Fruit fly (Drosophila melanogaster) whole organism, adult: ENCODE results near the gene CG32485.
A peak's percentile ranks its signal among the peaks of the same experiment; 100 is the strongest.

Source experiments
- CG11617 ChIP-seq: fragments of 200-800 bp; sonication (Bioruptor generic); optimal IDR thresholded peaks from 2 replicates; lab custom pipeline; 2017; ENCODE audit warnings: mild to moderate bottlenecking, missing biosample characterization, missing genetic modification reagents, missing genetic modification characterization
- CG12768 ChIP-seq: fragments of 200-800 bp; sonication (Bioruptor generic); optimal IDR thresholded peaks from 2 replicates; lab custom pipeline; 2017; ENCODE audit warnings: missing biosample characterization, missing genetic modification characterization, mild to moderate bottlenecking, moderate library complexity, missing genetic modification reagents
- CG14711 ChIP-seq: fragments of 200-800 bp; sonication (Bioruptor generic); optimal IDR thresholded peaks from 2 replicates; lab custom pipeline; 2018; ENCODE audit warnings: missing biosample characterization, mild to moderate bottlenecking, missing genetic modification characterization, moderate library complexity
- CG1620 ChIP-seq: fragments of 200-800 bp; sonication (Bioruptor generic); optimal IDR thresholded peaks from 2 replicates; lab custom pipeline; 2016; ENCODE audit warnings: missing biosample characterization, missing genetic modification characterization
- CG33017 ChIP-seq: fragments of 200-800 bp; sonication (Bioruptor generic); optimal IDR thresholded peaks from 2 replicates; lab custom pipeline; 2018; ENCODE audit warnings: missing biosample characterization, mild to moderate bottlenecking, missing genetic modification characterization, moderate library complexity
- CG5204 ChIP-seq: fragments of 200-800 bp; sonication (Bioruptor generic); optimal IDR thresholded peaks from 2 replicates; lab custom pipeline; 2016; ENCODE audit warnings: missing biosample characterization, missing genetic modification characterization
- CG7045 ChIP-seq: fragments of 200-800 bp; sonication (Bioruptor generic); optimal IDR thresholded peaks from 2 replicates; lab custom pipeline; 2017; ENCODE audit warnings: missing biosample characterization, mild to moderate bottlenecking, missing genetic modification characterization
- CG7101 ChIP-seq: fragments of 200-800 bp; sonication (Bioruptor generic); optimal IDR thresholded peaks from 2 replicates; lab custom pipeline; 2018; ENCODE audit warnings: missing biosample characterization, mild to moderate bottlenecking, missing genetic modification characterization, moderate library complexity
- Clk ChIP-seq: fragments of 200-800 bp; sonication (Bioruptor generic); optimal IDR thresholded peaks from 2 replicates; lab custom pipeline; 2017; ENCODE audit warnings: missing biosample characterization, missing genetic modification characterization
- Crg-1 ChIP-seq: fragments of 200-800 bp; sonication (Bioruptor generic); optimal IDR thresholded peaks from 2 replicates; lab custom pipeline; 2016; ENCODE audit warnings: missing biosample characterization, missing genetic modification characterization
- Hr96 ChIP-seq: fragments of 200-800 bp; sonication (Bioruptor generic); optimal IDR thresholded peaks from 2 replicates; lab custom pipeline; 2016; ENCODE audit warnings: missing biosample characterization, missing genetic modification characterization
- Mnt ChIP-seq: fragments of 200-800 bp; sonication (Bioruptor generic); optimal IDR thresholded peaks from 2 replicates; lab custom pipeline; 2016; ENCODE audit warnings: missing biosample characterization, mild to moderate bottlenecking, missing genetic modification characterization
- bab1 ChIP-seq: fragments of 200-800 bp; sonication (Bioruptor generic); optimal IDR thresholded peaks from 3 replicates; lab custom pipeline; 2019; ENCODE audit warnings: missing biosample characterization, mild to moderate bottlenecking, missing genetic modification characterization, moderate library complexity
- cic ChIP-seq: fragments of 200-800 bp; sonication (Bioruptor generic); optimal IDR thresholded peaks from 2 replicates; lab custom pipeline; 2017; ENCODE audit warnings: missing biosample characterization, mild to moderate bottlenecking, missing genetic modification characterization, moderate library complexity
- cnc ChIP-seq, 2 experiments: fragments of >200 bp; optimal IDR thresholded peaks; 2 replicates each; lab custom pipeline; 2017
- kay ChIP-seq: fragments of 200-800 bp; sonication (Bioruptor generic); peaks from one replicate; lab custom pipeline; 2016; ENCODE audit warnings: missing biosample characterization, missing genetic modification characterization, borderline replicate concordance
- ovo ChIP-seq: fragments of 200-800 bp; sonication (Bioruptor generic); optimal IDR thresholded peaks from 2 replicates; lab custom pipeline; 2016; ENCODE audit warnings: missing biosample characterization, missing genetic modification characterization
- pad ChIP-seq: fragments of 200-800 bp; sonication (Bioruptor generic); optimal IDR thresholded peaks from 3 replicates; lab custom pipeline; 2017; ENCODE audit warnings: missing biosample characterization, missing genetic modification characterization, mild to moderate bottlenecking, moderate library complexity, missing genetic modification reagents
- tj ChIP-seq: fragments of 200-800 bp; sonication (Bioruptor generic); optimal IDR thresholded peaks from 3 replicates; lab custom pipeline; 2017; ENCODE audit warnings: missing biosample characterization, mild to moderate bottlenecking, missing genetic modification characterization, moderate library complexity
- toe ChIP-seq: fragments of 200-800 bp; sonication (Bioruptor generic); optimal IDR thresholded peaks from 2 replicates; lab custom pipeline; 2016; ENCODE audit warnings: missing biosample characterization, missing genetic modification characterization

The CG32485 gene

dm6 chr3L:3050185-3050584 lies at the start of gene CG32485:
TSS of gene CG32485 (plus strand) at chr3L:3050323.
- peak; percentile 86 for TF ChIP-seq tj (GFP tag; lab: Kevin White, UChicago)
- TF ChIP-seq CG33017 (tag; lab: Kevin White, UChicago): no peak
- no peak for TF ChIP-seq CG1620 (GFP tag; lab: Kevin White, UChicago)
- TF ChIP-seq ovo (GFP tag; lab: Kevin White, UChicago): peak; percentile 61
- TF ChIP-seq cic (GFP tag; lab: Kevin White, UChicago): peak; percentile 12
- TF ChIP-seq CG11617 (GFP tag; lab: Kevin White, UChicago): peak; percentile 35
- no peak for TF ChIP-seq Mnt (GFP tag; lab: Kevin White, UChicago)

- TF ChIP-seq pad (GFP tag; lab: Kevin White, UChicago): no peak
- no peak for TF ChIP-seq Clk
- no peak for TF ChIP-seq CG7045
- no peak for TF ChIP-seq CG1620 (GFP tag; lab: Kevin White, UChicago)
- no peak for TF ChIP-seq CG5204 (GFP tag; lab: Kevin White, UChicago)
- TF ChIP-seq ovo (GFP tag; lab: Kevin White, UChicago): no peak
- no peak for TF ChIP-seq CG11617 (GFP tag; lab: Kevin White, UChicago)
- no peak for TF ChIP-seq kay (GFP tag; lab: Kevin White, UChicago)
- TF ChIP-seq cnc (optimal IDR thresholded peaks at IDR 0.05; lab: Kevin White, UChicago): no peak
- TF ChIP-seq Mnt (GFP tag; lab: Kevin White, UChicago): no peak
- TF ChIP-seq cic (GFP tag; lab: Kevin White, UChicago): no peak
- no peak for TF ChIP-seq Crg-1 (GFP tag; lab: Kevin White, UChicago)
- TF ChIP-seq bab1 (GFP tag; lab: Kevin White, UChicago): no peak
- no peak for TF ChIP-seq CG12768
- no peak for TF ChIP-seq CG14711 (tag; lab: Kevin White, UChicago)
- TF ChIP-seq toe (GFP tag; lab: Kevin White, UChicago): no peak
- TF ChIP-seq CG7101 (tag; lab: Kevin White, UChicago): no peak
- no peak for TF ChIP-seq CG33017 (tag; lab: Kevin White, UChicago)
- TF ChIP-seq tj (GFP tag; lab: Kevin White, UChicago): no peak
Measured at dm6 chr3L:3001445-3001844, 48.7 kb upstream of the CG32485 start, which contains the start of gene FMRFaR. TSS of gene FMRFaR (plus strand) at chr3L:3001716.

- TF ChIP-seq cnc (optimal IDR thresholded peaks at IDR 0.05; lab: Kevin White, UChicago): no peak
- no peak for TF ChIP-seq CG14711 (tag; lab: Kevin White, UChicago)
- TF ChIP-seq Crg-1 (GFP tag; lab: Kevin White, UChicago): no peak
- no peak for TF ChIP-seq CG5204 (GFP tag; lab: Kevin White, UChicago)
- TF ChIP-seq toe (GFP tag; lab: Kevin White, UChicago): no peak
- no peak for TF ChIP-seq cic (GFP tag; lab: Kevin White, UChicago)
Measured at dm6 chr3L:3013496-3013895, 36.6 kb upstream of the CG32485 start.

dm6 chr3L:3015969-3016368 lies 34.2 kb upstream of the CG32485 start, which contains the start of gene CG32488:
TSS of gene CG32488 (minus strand) at chr3L:3016069.
- no peak for TF ChIP-seq CG7101 (tag; lab: Kevin White, UChicago)
- TF ChIP-seq Clk: no peak
- no peak for TF ChIP-seq CG12768
- no peak for TF ChIP-seq CG14711 (tag; lab: Kevin White, UChicago)
- TF ChIP-seq CG5204 (GFP tag; lab: Kevin White, UChicago): no peak
- TF ChIP-seq Hr96 (GFP tag; lab: Kevin White, UChicago): no peak
- TF ChIP-seq tj (GFP tag; lab: Kevin White, UChicago): no peak
- TF ChIP-seq CG11617 (GFP tag; lab: Kevin White, UChicago): no peak
- TF ChIP-seq Mnt (GFP tag; lab: Kevin White, UChicago): no peak
- no peak for TF ChIP-seq cic (GFP tag; lab: Kevin White, UChicago)
- TF ChIP-seq kay (GFP tag; lab: Kevin White, UChicago): no peak
- TF ChIP-seq bab1 (GFP tag; lab: Kevin White, UChicago): no peak
- no peak for TF ChIP-seq CG1620 (GFP tag; lab: Kevin White, UChicago)
- no peak for TF ChIP-seq toe (GFP tag; lab: Kevin White, UChicago)

dm6 chr3L:3017156-3017555 lies 33.0 kb upstream of the CG32485 start, which contains the start of gene CG32487:
TSS of gene CG32487 (minus strand) at chr3L:3017256.
- TF ChIP-seq toe (GFP tag; lab: Kevin White, UChicago) (no peak), Mnt (GFP tag; lab: Kevin White, UChicago) (no peak), CG7045 (no peak), CG14711 (tag; lab: Kevin White, UChicago) (no peak), CG12768 (no peak), bab1 (GFP tag; lab: Kevin White, UChicago) (no peak), Crg-1 (GFP tag; lab: Kevin White, UChicago) (no peak)

- TF ChIP-seq CG7045 (no peak), Mnt (GFP tag; lab: Kevin White, UChicago) (no peak), CG11617 (GFP tag; lab: Kevin White, UChicago) (no peak), ovo (GFP tag; lab: Kevin White, UChicago) (no peak)
Measured at dm6 chr3L:3026421-3026820, 23.7 kb upstream of the CG32485 start, which contains the start of gene aly. TSS of gene aly (minus strand) at chr3L:3026521.
